Worm (Caenorhabditis elegans) whole organism, late embryonic: ENCODE measurements around the gene cyn-8.

Experiments used
- ama-1 ChIP-seq: fragments of 150-350 bp; optimal IDR thresholded peaks from 2 replicates; lab custom pipeline; 2014
- ceh-45 ChIP-seq: fragments of 200-800 bp; sonication (Bioruptor generic); IDR thresholded peaks from 2 replicates; pipeline ENCODE4 v1.3.6; 2022; ENCODE audit warnings: missing genetic modification reagents, missing genetic modification characterization, missing compliant biosample characterization
- fax-1 ChIP-seq: sonication (generic microtip); optimal IDR thresholded peaks from 2 replicates; lab custom pipeline; 2016; ENCODE audit warnings: missing genotype, missing genetic modification characterization, missing compliant biosample characterization
- madf-2 ChIP-seq: sonication (generic microtip); optimal IDR thresholded peaks from 2 replicates; lab custom pipeline; 2017; ENCODE audit warnings: missing genetic modification characterization, missing compliant biosample characterization
- nfya-1 ChIP-seq: sonication (generic microtip); optimal IDR thresholded peaks from 2 replicates; lab custom pipeline; 2017; ENCODE audit warnings: missing genetic modification characterization, mild to moderate bottlenecking, missing compliant biosample characterization, antibody characterized with exemption, moderate library complexity
- nhr-11 ChIP-seq: fragments of 150-350 bp; optimal IDR thresholded peaks from 2 replicates; lab custom pipeline; 2014; ENCODE audit warnings: missing biosample characterization, missing genetic modification characterization
- pha-4 ChIP-seq: fragments of 150-350 bp; optimal IDR thresholded peaks from 2 replicates; lab custom pipeline; 2018; ENCODE audit warnings: missing biosample characterization, missing genetic modification reagents, missing genetic modification characterization
- tbx-2 ChIP-seq: sonication (generic microtip); optimal IDR thresholded peaks from 2 replicates; lab custom pipeline; 2016; ENCODE audit warnings: missing genetic modification characterization, missing compliant biosample characterization
- ztf-16 ChIP-seq: sonication (generic microtip); optimal IDR thresholded peaks from 2 replicates; lab custom pipeline; 2017; ENCODE audit warnings: missing genetic modification characterization, missing compliant biosample characterization

- no peak for TF ChIP-seq madf-2 (tag; lab: Kevin White, UChicago)
- TF ChIP-seq pha-4 (tag; lab: Kevin White, UChicago), result no peak
- no peak for TF ChIP-seq nhr-11 (tag; lab: Kevin White, UChicago)
- TF ChIP-seq tbx-2 (tag; lab: Kevin White, UChicago), result no peak
- TF ChIP-seq ztf-16 (tag; lab: Kevin White, UChicago), result no peak
- no peak for TF ChIP-seq nfya-1
- no peak for TF ChIP-seq ama-1
- no peak for TF ChIP-seq fax-1 (tag; lab: Kevin White, UChicago)
- TF ChIP-seq ceh-45 (GFP tag; lab: Robert Waterston, UW), result no peak
Observed at ce11 chrX:8918792-8919191, 7.7 kb downstream of the cyn-8 start.
